Worm (Caenorhabditis elegans) whole organism, L1 larva: Measurements from ENCODE around the gene unc-97.
A peak's percentile ranks its signal among the peaks of the same experiment; 100 is the strongest.

ENCODE experiments used
- C34B4.2 ChIP-seq: sonication (generic microtip); optimal IDR thresholded peaks from 2 replicates; lab custom pipeline; 2017; ENCODE audit warnings: mild to moderate bottlenecking, missing genetic modification characterization, missing compliant biosample characterization
- F16B12.6 ChIP-seq: fragments of 150-350 bp; optimal IDR thresholded peaks from 2 replicates; lab custom pipeline; 2014; ENCODE audit warnings: missing biosample characterization, missing genetic modification characterization
- blmp-1 ChIP-seq: fragments of 150-350 bp; optimal IDR thresholded peaks from 2 replicates; lab custom pipeline; 2014; ENCODE audit warnings: missing biosample characterization, missing genetic modification characterization
- ceh-63 ChIP-seq: fragments of 200-800 bp; sonication (Bioruptor generic); optimal IDR thresholded peaks from 2 replicates; lab custom pipeline; 2018; ENCODE audit warnings: mild to moderate bottlenecking, missing genetic modification characterization, missing compliant biosample characterization
- ceh-82 ChIP-seq, 3 experiments: fragments of 150-350 bp in 1 of 3; sonication (generic microtip) in 2 of 3; optimal IDR thresholded peaks; 2 replicates each; lab custom pipeline; 2014 to 2017; ENCODE audit warnings: missing biosample characterization in 3 of 3, missing genetic modification characterization in 3 of 3
- efl-1 ChIP-seq, 4 experiments: fragments of 150-350 bp; optimal IDR thresholded peaks in 3 of 4; peaks in 1 of 4; 1 replicate in 1 of 4; 2 replicates in 3 of 4; lab custom pipeline; 2014; ENCODE audit warnings: missing biosample characterization in 2 of 4, missing genetic modification characterization in 2 of 4, missing genetic modification reagents in 2 of 4
- nhr-84 ChIP-seq: sonication (generic microtip); optimal IDR thresholded peaks from 2 replicates; lab custom pipeline; 2017; ENCODE audit warnings: missing biosample characterization, missing genetic modification characterization
- snpc-4 ChIP-seq: fragments of 150-350 bp; optimal IDR thresholded peaks from 2 replicates; lab custom pipeline; 2014; ENCODE audit warnings: missing biosample characterization, missing genetic modification characterization

The unc-97 gene

ce11 chrX:5639562-5639961 lies 46.6 kb downstream of the unc-97 start:
- TF ChIP-seq C34B4.2 (tag; lab: Kevin White, UChicago) (no peak), efl-1 (optimal IDR thresholded peaks at IDR 0.05; lab: Kevin White, UChicago) (no peak), efl-1 (GFP tag; optimal IDR thresholded peaks at IDR 0.05 in 1 of 2; lab: Kevin White, UChicago) (no peak), snpc-4 (tag; lab: Kevin White, UChicago) (no peak), ceh-82 (tag; optimal IDR thresholded peaks at IDR 0.05; lab: Kevin White, UChicago) (no peak)

ce11 chrX:5641315-5641714 lies 48.4 kb downstream of the unc-97 start, which contains the start of gene T22B7.4:
Gene T22B7.4, minus strand, starts transcription at chrX:5641415.
- TF ChIP-seq blmp-1 (tag; lab: Kevin White, UChicago) (peak; percentile 17), ceh-63 (GFP tag; lab: Kevin White, UChicago) (no peak)

ce11 chrX:5644112-5644511 lies 51.2 kb downstream of the unc-97 start:
- TF ChIP-seq nhr-84 (no peak), F16B12.6 (tag; lab: Kevin White, UChicago) (no peak), efl-1 (optimal IDR thresholded peaks at IDR 0.05; lab: Kevin White, UChicago) (no peak), efl-1 (GFP tag; optimal IDR thresholded peaks at IDR 0.05 in 1 of 2; lab: Kevin White, UChicago) (peak in 1 of 2 experiments; percentile 71)
